Fruit fly (Drosophila melanogaster): Measurements from ENCODE around the gene alpha-Est5.
A peak's percentile ranks its signal among the peaks of the same experiment; 100 is the strongest.

The alpha-Est5 gene

dm6 chr3R:7506314-7506988 lies 29.7 kb downstream of the alpha-Est5 start (continued):
- peak; percentile 90 for TF ChIP-seq CHES-1-like (GFP tag; optimal IDR thresholded peaks at IDR 0.05)
- peak; percentile 90 for TF ChIP-seq caup (GFP tag; optimal IDR thresholded peaks at IDR 0.05; ENCODE audit: severe bottlenecking)
- TF ChIP-seq CG17829 (tag; optimal IDR thresholded peaks at IDR 0.05): no peak
- TF ChIP-seq Doc3 (GFP tag; IDR thresholded peaks at IDR 0.05; ENCODE audit: partially characterized antibody): no peak
- peak; percentile 69 for TF ChIP-seq CG18476 (GFP tag; optimal IDR thresholded peaks at IDR 0.05)
- peak; percentile 58 for TF ChIP-seq CG16815 (GFP tag; optimal IDR thresholded peaks at IDR 0.05)
- no peak for TF ChIP-seq da (GFP tag; optimal IDR thresholded peaks at IDR 0.05)
- peak; percentile 86 for TF ChIP-seq Hsf (GFP tag; optimal IDR thresholded peaks at IDR 0.05)
- TF ChIP-seq slou (GFP tag; optimal IDR thresholded peaks at IDR 0.05): peak; percentile 44
- no peak for TF ChIP-seq yki (optimal IDR thresholded peaks at IDR 0.05)
- no peak for TF ChIP-seq inv (GFP tag; IDR thresholded peaks at IDR 0.05; ENCODE audit: partially characterized antibody)
- TF ChIP-seq hbn (GFP tag; IDR thresholded peaks at IDR 0.05; ENCODE audit: partially characterized antibody): no peak
- peak; percentile 85 for TF ChIP-seq scrt (GFP tag; optimal IDR thresholded peaks at IDR 0.05)
- TF ChIP-seq CG8359 (GFP tag; optimal IDR thresholded peaks at IDR 0.05; ENCODE audit: borderline replicate concordance): no peak
- TF ChIP-seq CG17802 (tag; optimal IDR thresholded peaks at IDR 0.05): peak; percentile 4
- TF ChIP-seq CG18262 (tag; optimal IDR thresholded peaks at IDR 0.05): peak; percentile 25
- peak; percentile 60 for TF ChIP-seq CG9437 (GFP tag; optimal IDR thresholded peaks at IDR 0.05)
- TF ChIP-seq Asciz (GFP tag; optimal IDR thresholded peaks at IDR 0.05): peak; percentile 19
- peak; percentile 81 for TF ChIP-seq CG14441 (GFP tag; IDR thresholded peaks at IDR 0.05)
- no peak for TF ChIP-seq prd (optimal IDR thresholded peaks at IDR 0.05)
- peak; percentile 84 for TF ChIP-seq prd (GFP tag; IDR thresholded peaks at IDR 0.05)
- no peak for TF ChIP-seq CG3407 (GFP tag; optimal IDR thresholded peaks at IDR 0.05)
- peak; percentile 30 for TF ChIP-seq NC2α (GFP tag; optimal IDR thresholded peaks at IDR 0.05)
- TF ChIP-seq Bdp1 (GFP tag; optimal IDR thresholded peaks at IDR 0.05): peak; percentile 70
- peak; percentile 53 for TF ChIP-seq p53 (GFP tag; optimal IDR thresholded peaks at IDR 0.05)
- TF ChIP-seq CG17359 (tag; optimal IDR thresholded peaks at IDR 0.05): peak; percentile 57
- TF ChIP-seq chm (GFP tag; IDR thresholded peaks at IDR 0.05): no peak
- peak; percentile 93 for TF ChIP-seq CG3281 (GFP tag; optimal IDR thresholded peaks at IDR 0.05)
- TF ChIP-seq CG15073 (GFP tag; optimal IDR thresholded peaks at IDR 0.05): no peak
- TF ChIP-seq br (optimal IDR thresholded peaks at IDR 0.05): no peak
- TF ChIP-seq Six4 (GFP tag; optimal IDR thresholded peaks at IDR 0.05): peak; percentile 11
- peak; percentile 85 for TF ChIP-seq CG6175 (GFP tag; IDR thresholded peaks at IDR 0.05)
- no peak for TF ChIP-seq dan (GFP tag; IDR thresholded peaks at IDR 0.05)
- peak; percentile 78 for TF ChIP-seq Chrac-16 (GFP tag; optimal IDR thresholded peaks at IDR 0.05)
- TF ChIP-seq tio (GFP tag; optimal IDR thresholded peaks at IDR 0.05): peak; percentile 85
- TF ChIP-seq E2f2 (GFP tag; IDR thresholded peaks at IDR 0.05): peak; percentile 60
- TF ChIP-seq CG30403 (GFP tag; optimal IDR thresholded peaks at IDR 0.05): peak; percentile 85
- TF ChIP-seq CG15514 (GFP tag; optimal IDR thresholded peaks at IDR 0.05): peak; percentile 86
- TF ChIP-seq Ada2b (GFP tag; IDR thresholded peaks at IDR 0.05): peak; percentile 82
- TF ChIP-seq ase (GFP tag; IDR thresholded peaks at IDR 0.05): no peak; the same call in 1 of the 3 replicates
- TF ChIP-seq CG1233 (GFP tag; optimal IDR thresholded peaks at IDR 0.05): peak; percentile 79
- peak; percentile 41 for TF ChIP-seq CG10267 (tag; optimal IDR thresholded peaks at IDR 0.05)
- TF ChIP-seq Atf-2 (GFP tag; optimal IDR thresholded peaks at IDR 0.05): peak; percentile 62
- TF ChIP-seq sna (GFP tag; IDR thresholded peaks at IDR 0.05; ENCODE audit: partially characterized antibody): no peak
- TF ChIP-seq Mrtf (GFP tag; IDR thresholded peaks at IDR 0.05): peak; percentile 81; the same call in 2 of the 3 replicates
- peak; percentile 78 for TF ChIP-seq NK7.1 (GFP tag; optimal IDR thresholded peaks at IDR 0.05)
- peak; percentile 80 for TF ChIP-seq tx (GFP tag; optimal IDR thresholded peaks at IDR 0.05)
- TF ChIP-seq CG18011 (GFP tag; optimal IDR thresholded peaks at IDR 0.05): peak; percentile 74
- TF ChIP-seq CG11456 (GFP tag; IDR thresholded peaks at IDR 0.05): peak; percentile 94
- no peak for TF ChIP-seq HLH4C (GFP tag; IDR thresholded peaks at IDR 0.05; ENCODE audit: partially characterized antibody)
